Worm (Caenorhabditis elegans): Measurements from ENCODE around the gene pcca-1.

pcca-1 gene

DNA sequence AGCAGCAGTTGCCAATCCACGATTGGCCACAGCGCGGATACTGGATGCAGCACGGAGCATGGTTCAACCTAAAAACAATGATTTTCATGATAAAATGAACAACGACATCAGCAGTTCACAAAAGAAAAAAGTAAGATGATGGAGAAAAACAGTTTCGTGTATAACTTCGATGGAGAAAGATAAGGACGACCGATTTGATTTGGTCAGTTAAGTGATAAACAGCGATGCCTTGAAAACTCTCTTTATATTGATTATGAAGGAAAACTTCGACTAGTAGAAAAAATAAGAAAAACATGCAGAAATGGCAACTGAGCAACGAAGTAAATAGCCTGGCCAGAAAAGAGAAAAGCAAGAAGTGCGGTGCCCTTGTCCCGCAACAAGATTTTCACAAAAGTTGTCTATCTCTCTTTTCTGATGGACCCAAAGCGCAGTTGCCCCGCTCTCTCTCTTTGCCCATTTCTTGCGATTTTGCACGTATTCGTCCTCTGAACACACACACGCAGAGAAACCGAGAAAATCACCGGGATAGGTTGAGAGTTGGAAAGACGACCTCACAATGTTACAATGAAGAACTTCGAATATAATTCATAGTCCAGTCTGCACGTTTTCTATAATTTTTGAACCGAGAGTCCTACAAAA, at the start of gene pcca-1:
pcca-1 (minus strand) TSS at position 68 of the 639 bp plus-strand sequence.
- TF ChIP-seq unc-130 (GFP tag; optimal IDR thresholded peaks at IDR 0.05) = no peak
- TF ChIP-seq nhr-80 (tag; optimal IDR thresholded peaks at IDR 0.05) = peak; percentile 13
- TF ChIP-seq ama-1 (optimal IDR thresholded peaks at IDR 0.05) = peak; percentile 32
- TF ChIP-seq ama-1 (GFP tag; optimal IDR thresholded peaks at IDR 0.05) = no peak

DNA sequence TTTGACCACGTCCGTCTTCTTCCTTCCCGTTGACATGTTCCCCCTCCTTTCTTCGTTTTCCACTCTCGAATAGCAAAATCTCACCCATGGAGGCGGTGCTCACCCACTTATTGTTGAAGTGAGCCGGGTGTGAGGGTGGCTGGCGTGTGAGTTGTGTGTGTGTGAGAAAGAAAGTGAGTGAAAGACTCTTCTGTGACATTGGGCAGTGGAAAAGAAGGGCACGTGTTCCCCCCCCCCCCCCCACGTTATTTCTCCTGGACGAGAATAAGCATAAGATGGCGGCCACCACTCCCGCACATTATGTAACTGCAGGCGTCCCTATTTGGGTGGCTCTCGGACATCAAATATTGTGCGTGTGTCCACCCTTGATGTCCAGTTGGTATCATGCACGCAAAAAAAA, 49.4 kb upstream of the pcca-1 start:
- no peak for TF ChIP-seq attf-6 (GFP tag; IDR thresholded peaks at IDR 0.05)
- TF ChIP-seq lag-1 (GFP tag; IDR thresholded peaks at IDR 0.05) = 0 out of 2 replicates have a peak, but pooled peaks have one; percentile 10

DNA sequence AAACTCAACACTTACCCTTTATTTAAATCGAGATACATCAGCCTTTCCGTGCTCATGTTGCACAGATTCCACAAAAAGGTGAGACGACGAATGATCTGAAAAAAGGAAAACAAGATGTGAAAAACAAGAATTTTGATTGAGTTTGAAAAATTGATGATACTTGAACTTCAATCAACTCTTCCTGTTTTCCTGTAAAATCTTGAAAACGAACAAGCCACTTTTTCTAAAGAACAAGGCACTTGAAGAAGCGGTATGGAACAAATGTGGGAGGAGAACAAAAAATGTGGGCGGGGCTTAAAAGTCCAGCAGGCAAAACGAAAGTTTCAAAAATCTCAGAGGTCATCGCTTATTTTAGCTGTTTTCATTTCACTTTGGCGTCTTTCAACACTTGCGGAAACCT, 46.2 kb upstream of the pcca-1 start, which contains the start of gene kvs-1:
kvs-1 (minus strand) TSS at position 101 of the 400 bp plus-strand sequence.
- no peak for TF ChIP-seq snpc-3.4 (tag; optimal IDR thresholded peaks at IDR 0.05)
- TF ChIP-seq F33H1.4 (GFP tag; IDR thresholded peaks at IDR 0.05) = no peak
- TF ChIP-seq madf-3 (GFP tag; IDR thresholded peaks at IDR 0.05) = no peak
- TF ChIP-seq B0035.1 (tag; optimal IDR thresholded peaks at IDR 0.05) = no peak
- no peak for TF ChIP-seq ama-1 (optimal IDR thresholded peaks at IDR 0.05)
- no peak for TF ChIP-seq ama-1 (GFP tag; optimal IDR thresholded peaks at IDR 0.05)
- no peak for TF ChIP-seq him-1 (tag; optimal IDR thresholded peaks at IDR 0.05)
- TF ChIP-seq dpff-1 (tag; optimal IDR thresholded peaks at IDR 0.05) = no peak
- no peak for TF ChIP-seq aptf-2 (GFP tag; conservative IDR thresholded peaks at IDR 0.05)
- no peak for TF ChIP-seq aptf-3 (GFP tag; IDR thresholded peaks at IDR 0.05)
- TF ChIP-seq ztf-6 (GFP tag; IDR thresholded peaks at IDR 0.05) = no peak
- TF ChIP-seq ztf-18 (tag; optimal IDR thresholded peaks at IDR 0.05) = no peak
- TF ChIP-seq F22D6.2 (tag; optimal IDR thresholded peaks at IDR 0.05) = no peak
- TF ChIP-seq ceh-40 (GFP tag; IDR thresholded peaks at IDR 0.05) = no peak
- no peak for TF ChIP-seq nfya-2 (GFP tag; IDR thresholded peaks at IDR 0.05)
- TF ChIP-seq attf-6 (GFP tag; IDR thresholded peaks at IDR 0.05) = no peak
- no peak for TF ChIP-seq ZK185.1 (tag; optimal IDR thresholded peaks at IDR 0.05; ENCODE audit: poor library complexity, severe bottlenecking)

DNA sequence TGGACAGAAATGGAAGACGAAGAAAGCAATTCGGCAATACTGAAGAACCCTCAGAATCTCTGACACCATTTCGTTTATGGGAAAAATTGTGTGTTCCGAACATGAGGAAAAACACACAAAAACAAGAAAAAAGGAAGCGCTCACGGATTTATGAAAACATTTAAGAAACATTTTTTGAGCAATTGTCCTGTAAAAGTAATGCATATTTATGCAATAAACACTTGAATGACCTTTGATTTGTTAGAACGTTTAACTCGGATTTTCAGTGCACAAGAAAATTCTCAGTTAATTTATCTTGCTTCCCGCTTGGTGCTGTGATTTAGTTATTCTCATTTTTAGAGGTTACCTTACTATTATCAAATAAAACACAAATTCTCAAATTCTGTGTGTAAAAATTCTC, 43.1 kb upstream of the pcca-1 start:
- TF ChIP-seq F23B12.7 (tag; optimal IDR thresholded peaks at IDR 0.05; ENCODE audit: insufficient read depth) = no peak
- TF ChIP-seq B0261.1 (tag; optimal IDR thresholded peaks at IDR 0.05) = no peak
- TF ChIP-seq F57A8.1 (GFP tag; optimal IDR thresholded peaks at IDR 0.05) = no peak
- no peak for TF ChIP-seq ceh-79 (tag; optimal IDR thresholded peaks at IDR 0.05)
- no peak for TF ChIP-seq snpc-4 (GFP tag; optimal IDR thresholded peaks at IDR 0.05)
- no peak for TF ChIP-seq snpc-4 (tag; optimal IDR thresholded peaks at IDR 0.05)
- TF ChIP-seq nfya-2 (GFP tag; IDR thresholded peaks at IDR 0.05) = no peak
- no peak for TF ChIP-seq Y79H2A.3 (GFP tag; conservative IDR thresholded peaks at IDR 0.05)
- no peak for TF ChIP-seq hlh-26 (GFP tag; conservative IDR thresholded peaks at IDR 0.05)
- TF ChIP-seq D2030.7 (GFP tag; IDR thresholded peaks at IDR 0.05) = no peak
- no peak for TF ChIP-seq nhr-90 (tag; optimal IDR thresholded peaks at IDR 0.05)
- TF ChIP-seq bed-1 (GFP tag; IDR thresholded peaks at IDR 0.05) = no peak
- no peak for TF ChIP-seq madf-10 (tag; optimal IDR thresholded peaks at IDR 0.05)
- TF ChIP-seq nfya-1 (tag; optimal IDR thresholded peaks at IDR 0.05; ENCODE audit: borderline replicate concordance, insufficient read depth) = no peak

DNA sequence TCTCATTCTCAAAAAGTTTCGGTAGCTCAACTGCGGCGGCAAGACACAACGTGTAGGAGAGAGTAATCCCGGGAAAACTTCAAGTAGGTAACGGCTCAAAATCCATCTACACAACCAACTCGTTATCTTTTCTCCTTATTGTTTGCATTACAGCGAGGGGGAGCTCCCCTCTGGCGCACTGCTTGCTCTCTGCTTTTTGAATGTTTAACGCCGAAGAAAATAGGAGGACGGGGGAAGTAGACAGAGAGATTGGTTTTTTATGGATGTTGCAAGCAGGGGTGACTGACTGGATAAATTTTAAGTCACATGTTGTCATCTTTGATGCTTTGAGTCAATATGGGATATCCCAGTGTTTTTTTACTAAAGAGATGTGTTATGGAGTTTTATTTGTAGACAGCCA, 28.8 kb upstream of the pcca-1 start:
- TF ChIP-seq ceh-79 (tag; optimal IDR thresholded peaks at IDR 0.05) (no peak), ZK185.1 (tag; optimal IDR thresholded peaks at IDR 0.05; ENCODE audit: poor library complexity, severe bottlenecking) (no peak)
